Worm (Caenorhabditis elegans): ENCODE data around the gene pde-12.

pde-12 gene

ce11 chrIII:10848858-10849257 is 4.0 kb upstream of the pde-12 start, which contains the start of the genes fbxb-85 and hex-3:
TSS of gene fbxb-85 (minus strand) at chrIII:10848963.
TSS of gene hex-3 (plus strand) at chrIII:10849222.
- TF ChIP-seq lin-32 (GFP tag; optimal IDR thresholded peaks at IDR 0.05) (peak; percentile 64), cnd-1 (tag; optimal IDR thresholded peaks at IDR 0.05) (peak; percentile 74), unc-120 (tag; optimal IDR thresholded peaks at IDR 0.05; ENCODE audit: poor library complexity, severe bottlenecking) (peak; percentile 59), ham-2 (GFP tag; optimal IDR thresholded peaks at IDR 0.05) (peak; percentile 51), mep-1 (tag; optimal IDR thresholded peaks at IDR 0.05) (peak; percentile 97), M03D4.4 (tag; optimal IDR thresholded peaks at IDR 0.05) (peak; percentile 87), drap-1 (GFP tag; optimal IDR thresholded peaks at IDR 0.05) (peak; percentile 78), blmp-1 (tag; optimal IDR thresholded peaks at IDR 0.05) (peak; percentile 31), ztf-11 (tag; optimal IDR thresholded peaks at IDR 0.05) (peak; percentile 45), nhr-28 (tag; optimal IDR thresholded peaks at IDR 0.05) (no peak), nhr-12 (tag; optimal IDR thresholded peaks at IDR 0.05) (no peak), hlh-1 (tag; optimal IDR thresholded peaks at IDR 0.05) (peak; percentile 19), ceh-83 (GFP tag; optimal IDR thresholded peaks at IDR 0.05) (no peak), flh-1 (GFP tag; optimal IDR thresholded peaks at IDR 0.05) (peak; percentile 47), mls-2 (tag; optimal IDR thresholded peaks at IDR 0.05) (peak; percentile 85), ceh-39 (tag; optimal IDR thresholded peaks at IDR 0.05) (peak; percentile 57), nhr-237 (tag; optimal IDR thresholded peaks at IDR 0.05) (peak; percentile 83), zip-8 (tag; optimal IDR thresholded peaks at IDR 0.05) (no peak), elt-3 (tag; optimal IDR thresholded peaks at IDR 0.05) (peak; percentile 2), nhr-2 (tag; optimal IDR thresholded peaks at IDR 0.05) (peak; percentile 17), elt-1 (tag; optimal IDR thresholded peaks at IDR 0.05; ENCODE audit: borderline replicate concordance, insufficient read depth) (peak; percentile 1), ceh-43 (GFP tag; optimal IDR thresholded peaks at IDR 0.05) (peak; percentile 69), ces-1 (GFP tag; optimal IDR thresholded peaks at IDR 0.05) (peak; percentile 90), lin-13 (tag; optimal IDR thresholded peaks at IDR 0.05) (peak; percentile 80), unc-39 (tag; optimal IDR thresholded peaks at IDR 0.05) (no peak), bed-3 (GFP tag; optimal IDR thresholded peaks at IDR 0.05) (peak; percentile 46), mab-5 (tag; optimal IDR thresholded peaks at IDR 0.05) (no peak), sptf-1 (tag; optimal IDR thresholded peaks at IDR 0.05) (peak; percentile 92), tbx-8 (GFP tag; optimal IDR thresholded peaks at IDR 0.05) (peak; percentile 44), lsy-2 (tag; optimal IDR thresholded peaks at IDR 0.05) (peak; percentile 83), unc-62 (GFP tag; optimal IDR thresholded peaks at IDR 0.05) (peak; percentile 2), sem-2 (GFP tag; optimal IDR thresholded peaks at IDR 0.05) (peak; percentile 60), nhr-76 (tag; optimal IDR thresholded peaks at IDR 0.05) (no peak), snpc-4 (tag; optimal IDR thresholded peaks at IDR 0.05) (no peak), pha-4 (tag; optimal IDR thresholded peaks at IDR 0.05) (peak; percentile 88)

ce11 chrIII:10832636-10833035 is 12.2 kb downstream of the pde-12 start, which contains the start of gene sbsp-1:
TSS of gene sbsp-1 (plus strand) at chrIII:10832936.
- TF ChIP-seq elt-3 (tag; optimal IDR thresholded peaks at IDR 0.05) (no peak), sptf-1 (tag; optimal IDR thresholded peaks at IDR 0.05) (no peak), nhr-2 (tag; optimal IDR thresholded peaks at IDR 0.05) (no peak), bed-3 (GFP tag; optimal IDR thresholded peaks at IDR 0.05) (no peak), flh-1 (GFP tag; optimal IDR thresholded peaks at IDR 0.05) (no peak), lsy-2 (tag; optimal IDR thresholded peaks at IDR 0.05) (no peak), cnd-1 (tag; optimal IDR thresholded peaks at IDR 0.05) (no peak), unc-39 (tag; optimal IDR thresholded peaks at IDR 0.05) (no peak), zip-8 (tag; optimal IDR thresholded peaks at IDR 0.05) (no peak), nhr-28 (tag; optimal IDR thresholded peaks at IDR 0.05) (no peak), lin-32 (GFP tag; optimal IDR thresholded peaks at IDR 0.05) (no peak), unc-62 (GFP tag; optimal IDR thresholded peaks at IDR 0.05) (no peak)

DNA sequence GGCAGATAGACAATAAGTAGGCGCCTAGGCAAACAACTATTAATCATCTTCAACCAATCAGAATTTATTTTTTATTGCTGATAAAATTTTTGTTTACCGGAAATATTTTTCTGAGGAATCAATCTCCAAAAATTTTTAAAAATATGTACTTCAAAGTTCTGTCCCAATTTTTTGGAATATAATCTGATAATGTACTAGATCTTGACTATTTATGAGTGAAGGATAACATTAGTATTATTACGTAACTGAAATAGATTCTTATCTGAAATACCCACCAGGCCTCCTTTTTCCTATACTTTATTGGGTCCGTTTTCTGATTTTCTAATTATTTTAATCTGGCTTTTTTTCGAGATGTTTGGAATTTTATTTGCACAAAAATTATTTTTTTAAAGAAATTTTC is 13.3 kb downstream of the pde-12 start:
- TF ChIP-seq zip-8 (tag; optimal IDR thresholded peaks at IDR 0.05) = peak; percentile 6
- no peak for TF ChIP-seq snpc-4 (tag; optimal IDR thresholded peaks at IDR 0.05)
- TF ChIP-seq elt-1 (tag; optimal IDR thresholded peaks at IDR 0.05; ENCODE audit: borderline replicate concordance, insufficient read depth) = peak; percentile 59

DNA sequence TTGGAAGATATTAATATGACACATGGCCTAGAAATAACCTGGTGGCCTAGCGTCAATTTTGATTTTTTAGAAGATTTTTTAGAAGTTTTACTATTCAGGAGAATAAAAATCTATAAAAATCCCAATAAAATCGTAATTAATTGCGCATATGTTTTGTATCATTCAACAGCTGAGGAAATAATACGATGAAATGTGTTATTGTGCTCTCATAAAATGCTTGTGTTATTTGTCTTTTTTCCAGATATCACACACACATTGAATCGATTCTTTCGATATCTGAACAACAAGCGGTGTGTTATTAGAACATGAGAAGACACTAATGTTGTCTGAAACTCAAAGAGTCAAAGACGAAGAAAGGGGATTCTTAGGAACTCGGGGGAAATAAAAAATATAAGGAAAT is 19.7 kb downstream of the pde-12 start:
- TF ChIP-seq ces-1 (GFP tag; optimal IDR thresholded peaks at IDR 0.05) (no peak), unc-120 (tag; optimal IDR thresholded peaks at IDR 0.05; ENCODE audit: poor library complexity, severe bottlenecking) (no peak), hlh-1 (tag; optimal IDR thresholded peaks at IDR 0.05) (no peak), mls-2 (tag; optimal IDR thresholded peaks at IDR 0.05) (no peak), pha-4 (tag; optimal IDR thresholded peaks at IDR 0.05) (no peak), ham-2 (GFP tag; optimal IDR thresholded peaks at IDR 0.05) (no peak), sptf-1 (tag; optimal IDR thresholded peaks at IDR 0.05) (no peak), cnd-1 (tag; optimal IDR thresholded peaks at IDR 0.05) (no peak), M03D4.4 (tag; optimal IDR thresholded peaks at IDR 0.05) (no peak), ceh-83 (GFP tag; optimal IDR thresholded peaks at IDR 0.05) (no peak), tbx-8 (GFP tag; optimal IDR thresholded peaks at IDR 0.05) (no peak), sem-2 (GFP tag; optimal IDR thresholded peaks at IDR 0.05) (no peak), bed-3 (GFP tag; optimal IDR thresholded peaks at IDR 0.05) (no peak)

Data from whole organism, mixed stage, embryonic.